Fruit fly (Drosophila melanogaster) whole organism, embryonic: Measurements from ENCODE around the gene Rpt6.

Source experiments
- Awh ChIP-seq: fragments of 200-800 bp; sonication (Bioruptor generic); IDR thresholded peaks from 2 replicates; pipeline ENCODE4, ENCODE4 v1.3.6; 2022; ENCODE audit warnings: missing biosample characterization, missing genetic modification characterization
- CG10959 ChIP-seq: fragments of 200-800 bp; sonication (Bioruptor generic); IDR thresholded peaks from 2 replicates; pipeline ENCODE4 v1.3.6; 2022; ENCODE audit warnings: missing biosample characterization, missing genetic modification characterization
- CG11247 ChIP-seq: fragments of 200-800 bp; sonication (Bioruptor generic); IDR thresholded peaks from 2 replicates; pipeline ENCODE4 v1.3.6; 2022; ENCODE audit warnings: missing biosample characterization, missing genetic modification characterization
- CG11723 ChIP-seq: fragments of 200-800 bp; sonication (Bioruptor generic); optimal IDR thresholded peaks from 2 replicates; lab custom pipeline; 2017; ENCODE audit warnings: missing biosample characterization, mild to moderate bottlenecking, missing genetic modification characterization
- CG12942 ChIP-seq: fragments of 200-800 bp; sonication (Bioruptor generic); optimal IDR thresholded peaks from 3 replicates; lab custom pipeline; 2016; ENCODE audit warnings: missing biosample characterization, missing genetic modification characterization
- CG14050 ChIP-seq: fragments of 200-800 bp; sonication (Bioruptor generic); IDR thresholded peaks from 3 replicates; pipeline ENCODE4 v1.3.6; 2022; ENCODE audit warnings: missing biosample characterization, missing genetic modification characterization
- CG14667 ChIP-seq: fragments of 200-800 bp; sonication (Bioruptor generic); IDR thresholded peaks from 2 replicates; pipeline ENCODE4 v1.3.6; 2022; ENCODE audit warnings: missing biosample characterization, missing genetic modification characterization
- CG17568 ChIP-seq: fragments of 200-800 bp; sonication (Bioruptor generic); optimal IDR thresholded peaks from 2 replicates; lab custom pipeline; 2018; ENCODE audit warnings: missing biosample characterization, mild to moderate bottlenecking, missing genetic modification characterization, moderate library complexity
- CG18262 ChIP-seq: fragments of 200-800 bp; optimal IDR thresholded peaks from 3 replicates; lab custom pipeline; 2019; ENCODE audit warnings: missing biosample characterization, mild to moderate bottlenecking, missing genetic modification characterization, moderate library complexity
- CG2875 ChIP-seq: fragments of 200-800 bp; sonication (Bioruptor generic); optimal IDR thresholded peaks from 2 replicates; lab custom pipeline; 2017; ENCODE audit warnings: missing biosample characterization, mild to moderate bottlenecking, missing genetic modification characterization, missing genetic modification reagents
- CG30403 ChIP-seq: fragments of 200-800 bp; sonication (Bioruptor generic); optimal IDR thresholded peaks from 3 replicates; lab custom pipeline; 2016; ENCODE audit warnings: missing biosample characterization, missing genetic modification characterization
- CG3163 ChIP-seq: fragments of 200-800 bp; sonication (Bioruptor generic); optimal IDR thresholded peaks from 3 replicates; lab custom pipeline; 2016; ENCODE audit warnings: missing biosample characterization, missing genetic modification characterization
- CG3407 ChIP-seq: fragments of 200-800 bp; sonication (Bioruptor generic); optimal IDR thresholded peaks from 2 replicates; lab custom pipeline; 2018; ENCODE audit warnings: missing biosample characterization, mild to moderate bottlenecking, missing genetic modification characterization
- CG42726 ChIP-seq: fragments of 200-800 bp; sonication (Bioruptor generic); IDR thresholded peaks from 2 replicates; pipeline ENCODE4 v1.3.6; 2022; ENCODE audit warnings: missing biosample characterization, missing genetic modification characterization; ENCODE audit not compliant: partially characterized antibody
- CG5953 ChIP-seq: fragments of 200-800 bp; sonication (Bioruptor generic); IDR thresholded peaks from 2 replicates; pipeline ENCODE4 v1.3.6; 2022; ENCODE audit warnings: missing biosample characterization, missing genetic modification characterization
- CG6272 ChIP-seq: fragments of 200-800 bp; sonication (Bioruptor generic); IDR thresholded peaks from 2 replicates; pipeline ENCODE4 v1.3.6; 2022; ENCODE audit warnings: missing biosample characterization, missing genetic modification characterization
- CG6654 ChIP-seq: fragments of 200-800 bp; sonication (Bioruptor generic); optimal IDR thresholded peaks from 2 replicates; lab custom pipeline; 2017; ENCODE audit warnings: missing biosample characterization, mild to moderate bottlenecking, missing genetic modification characterization
- CG7271 ChIP-seq: fragments of 200-800 bp; sonication (Bioruptor generic); optimal IDR thresholded peaks from 2 replicates; lab custom pipeline; 2018; ENCODE audit warnings: missing biosample characterization, mild to moderate bottlenecking, missing genetic modification characterization, moderate library complexity
- CG7556 ChIP-seq: fragments of 200-800 bp; sonication (Bioruptor generic); optimal IDR thresholded peaks from 2 replicates; lab custom pipeline; 2017; ENCODE audit warnings: missing biosample characterization, mild to moderate bottlenecking, missing genetic modification characterization
- CG7745 ChIP-seq: fragments of 200-800 bp; sonication (Bioruptor generic); optimal IDR thresholded peaks from 2 replicates; lab custom pipeline; 2018; ENCODE audit warnings: missing biosample characterization, mild to moderate bottlenecking, missing genetic modification characterization, moderate library complexity
- CG8944 ChIP-seq: fragments of 200-800 bp; sonication (Bioruptor generic); optimal IDR thresholded peaks from 3 replicates; lab custom pipeline; 2016; ENCODE audit warnings: missing biosample characterization, missing genetic modification characterization
- CoRest ChIP-seq: fragments of 200-800 bp; sonication (Bioruptor generic); optimal IDR thresholded peaks from 3 replicates; lab custom pipeline; 2018; ENCODE audit warnings: missing biosample characterization, mild to moderate bottlenecking, missing genetic modification characterization, moderate library complexity
- CrebB ChIP-seq: fragments of 200-800 bp; sonication (Bioruptor generic); optimal IDR thresholded peaks from 3 replicates; lab custom pipeline; 2018; ENCODE audit warnings: missing biosample characterization, mild to moderate bottlenecking, missing genetic modification characterization
- Dad ChIP-seq: fragments of 200-800 bp; sonication (Bioruptor generic); optimal IDR thresholded peaks from 3 replicates; lab custom pipeline; 2016; ENCODE audit warnings: missing biosample characterization, missing genetic modification characterization
- Dfd ChIP-seq, 2 experiments: fragments of >200 bp; optimal IDR thresholded peaks; 2 replicates each; lab custom pipeline; 2017; ENCODE audit warnings: missing biosample characterization in 2 of 2, missing genetic modification characterization in 2 of 2
- HmgD ChIP-seq: fragments of 200-800 bp; sonication (Bioruptor generic); optimal IDR thresholded peaks from 3 replicates; lab custom pipeline; 2016; ENCODE audit warnings: missing biosample characterization, missing genetic modification characterization
- MESR4 ChIP-seq: fragments of 200-800 bp; sonication (Bioruptor generic); optimal IDR thresholded peaks from 2 replicates; lab custom pipeline; 2018; ENCODE audit warnings: missing biosample characterization, mild to moderate bottlenecking, missing genetic modification characterization, moderate library complexity
- MTF-1 ChIP-seq: fragments of 200-800 bp; sonication (Bioruptor generic); optimal IDR thresholded peaks from 2 replicates; lab custom pipeline; 2018; ENCODE audit warnings: missing biosample characterization, mild to moderate bottlenecking, missing genetic modification characterization, borderline replicate concordance
- Neu2 ChIP-seq: fragments of 200-800 bp; sonication (Bioruptor generic); optimal IDR thresholded peaks from 3 replicates; lab custom pipeline; 2016; ENCODE audit warnings: missing biosample characterization, missing genetic modification characterization, borderline replicate concordance
- Pdp1 ChIP-seq, 2 experiments: fragments of 200-800 bp; sonication (Bioruptor generic); optimal IDR thresholded peaks; 3 replicates each; lab custom pipeline; 2016; ENCODE audit warnings: missing biosample characterization in 2 of 2, missing genetic modification characterization in 2 of 2, mild to moderate bottlenecking in 1 of 2, moderate library complexity in 1 of 2
- Side ChIP-seq: fragments of 200-800 bp; sonication (Bioruptor generic); optimal IDR thresholded peaks from 2 replicates; lab custom pipeline; 2016; ENCODE audit warnings: missing biosample characterization, missing genetic modification characterization
- Trl ChIP-seq, 3 experiments: fragments of >200 bp in 2 of 3; fragments of 200-800 bp in 1 of 3; sonication (Bioruptor generic) in 1 of 3; optimal IDR thresholded peaks; 2 replicates in 1 of 3; 3 replicates in 2 of 3; lab custom pipeline; 2016 to 2017; ENCODE audit warnings: missing biosample characterization in 1 of 3, missing genetic modification characterization in 1 of 3
- abd-A ChIP-seq: fragments of 200-800 bp; sonication (Bioruptor generic); optimal IDR thresholded peaks from 3 replicates; lab custom pipeline; 2019; ENCODE audit warnings: missing biosample characterization, mild to moderate bottlenecking, missing genetic modification characterization, moderate library complexity
- ac ChIP-seq: fragments of 200-800 bp; sonication (Bioruptor generic); optimal IDR thresholded peaks from 3 replicates; lab custom pipeline; 2017; ENCODE audit warnings: missing biosample characterization, mild to moderate bottlenecking, missing genetic modification characterization
- ara ChIP-seq: fragments of 200-800 bp; sonication (Bioruptor generic); IDR thresholded peaks from 2 replicates; pipeline ENCODE4 v1.3.6; 2022; ENCODE audit warnings: missing biosample characterization, missing genetic modification characterization
- cato ChIP-seq: fragments of 200-800 bp; sonication (Bioruptor generic); optimal IDR thresholded peaks from 2 replicates; lab custom pipeline; 2016; ENCODE audit warnings: missing biosample characterization, missing genetic modification characterization, borderline replicate concordance
- crp ChIP-seq, 2 experiments: fragments of 200-800 bp; sonication (Bioruptor generic); optimal IDR thresholded peaks; 2 replicates in 1 of 2; 3 replicates in 1 of 2; lab custom pipeline; 2017; ENCODE audit warnings: missing biosample characterization in 2 of 2, missing genetic modification characterization in 2 of 2, mild to moderate bottlenecking in 1 of 2, moderate library complexity in 1 of 2
- cwo ChIP-seq: fragments of 200-800 bp; sonication (Bioruptor generic); optimal IDR thresholded peaks from 3 replicates; lab custom pipeline; 2017; ENCODE audit warnings: missing biosample characterization, missing genetic modification characterization, mild to moderate bottlenecking, moderate library complexity, missing genetic modification reagents
- disco-r ChIP-seq: fragments of 200-800 bp; sonication (Bioruptor generic); optimal IDR thresholded peaks from 2 replicates; lab custom pipeline; 2016; ENCODE audit warnings: missing biosample characterization, missing genetic modification characterization
- dpn ChIP-seq, 2 experiments: fragments of 200-800 bp; sonication (Bioruptor generic); optimal IDR thresholded peaks; 3 replicates each; lab custom pipeline; 2016; ENCODE audit warnings: missing biosample characterization in 2 of 2, missing genetic modification characterization in 2 of 2
- gcm ChIP-seq: fragments of 200-800 bp; sonication (Bioruptor generic); optimal IDR thresholded peaks from 2 replicates; lab custom pipeline; 2019; ENCODE audit warnings: missing biosample characterization, mild to moderate bottlenecking, missing genetic modification characterization, moderate library complexity
- hbn ChIP-seq: fragments of 200-800 bp; sonication (Bioruptor generic); IDR thresholded peaks from 2 replicates; pipeline ENCODE4 v1.3.6; 2022; ENCODE audit warnings: missing biosample characterization, missing genetic modification characterization; ENCODE audit not compliant: partially characterized antibody
- ken ChIP-seq: fragments of 200-800 bp; sonication (Bioruptor generic); IDR thresholded peaks from 3 replicates; pipeline ENCODE4 v1.3.6; 2022; ENCODE audit warnings: missing biosample characterization, missing genetic modification characterization
- lov ChIP-seq, 2 experiments: fragments of 200-800 bp in 1 of 2; fragments of >200 bp in 1 of 2; sonication (Bioruptor generic) in 1 of 2; IDR thresholded peaks in 1 of 2; optimal IDR thresholded peaks in 1 of 2; 2 replicates in 1 of 2; 3 replicates in 1 of 2; pipeline versions ENCODE4 v1.3.6 to Lab custom; 2017 to 2022; ENCODE audit warnings: missing biosample characterization in 1 of 2, missing genetic modification characterization in 1 of 2
- phol ChIP-seq: fragments of 200-800 bp; sonication (Bioruptor generic); optimal IDR thresholded peaks from 3 replicates; lab custom pipeline; 2018; ENCODE audit warnings: missing biosample characterization, mild to moderate bottlenecking, missing genetic modification characterization, moderate library complexity
- wor ChIP-seq: fragments of 200-800 bp; sonication (Bioruptor generic); IDR thresholded peaks from 2 replicates; pipeline ENCODE4 v1.3.6; 2022; ENCODE audit warnings: missing biosample characterization, missing genetic modification characterization
- zen2 ChIP-seq: fragments of 200-800 bp; sonication (Bioruptor generic); IDR thresholded peaks from 3 replicates; pipeline ENCODE4 v1.3.6; 2022; ENCODE audit warnings: missing biosample characterization, missing genetic modification characterization; ENCODE audit not compliant: partially characterized antibody

The Rpt6 gene

dm6 chrX:21349800-21350309 is 34.0 kb downstream of the Rpt6 start, which contains the start of the genes peng and sol (continued):
- TF ChIP-seq CG12942 (GFP tag; lab: Kevin White, UChicago) (peak; percentile 78), CG2875 (no peak), CG11723 (peak; percentile 57), CG3163 (peak; percentile 45), MESR4 (GFP tag; lab: Kevin White, UChicago) (no peak), CG30403 (GFP tag; lab: Kevin White, UChicago) (peak; percentile 87), CG18262 (tag; lab: Kevin White, UChicago) (peak; percentile 71), CG8944 (GFP tag; lab: Kevin White, UChicago) (peak; percentile 55), cato (GFP tag; lab: Kevin White, UChicago) (peak; percentile 59), CG10959 (GFP tag; lab: Robert Waterston, UW) (no peak), crp (GFP tag; optimal IDR thresholded peaks at IDR 0.05; lab: Kevin White, UChicago) (peak in 1 of 2 experiments; percentile 29), disco-r (peak; percentile 33), CG42726 (GFP tag; lab: Robert Waterston, UW) (no peak), MTF-1 (GFP tag; lab: Kevin White, UChicago) (no peak), dpn (GFP tag; optimal IDR thresholded peaks at IDR 0.05; lab: Kevin White, UChicago) (peak; percentile 69 to 81), CrebB (tag; lab: Kevin White, UChicago) (no peak), abd-A (tag; lab: Kevin White, UChicago) (no peak), ara (GFP tag; lab: Robert Waterston, UW) (peak; percentile 48; the same call in 1 of the 2 replicates), lov (optimal IDR thresholded peaks at IDR 0.05; lab: Kevin White, UChicago) (no peak), lov (GFP tag; IDR thresholded peaks at IDR 0.05; lab: Robert Waterston, UW) (peak; percentile 49; the same call in 1 of the 3 replicates), CoRest (tag; lab: Kevin White, UChicago) (peak; percentile 85), zen2 (GFP tag; lab: Robert Waterston, UW) (no peak; the same call in 2 of the 3 replicates), Trl (optimal IDR thresholded peaks at IDR 0.05; lab: Kevin White, UChicago) (no peak), Trl (GFP tag; optimal IDR thresholded peaks at IDR 0.05; lab: Kevin White, UChicago) (peak; percentile 58), CG7745 (tag; lab: Kevin White, UChicago) (no peak), CG6272 (GFP tag; lab: Robert Waterston, UW) (no peak), CG11247 (GFP tag; lab: Robert Waterston, UW) (peak; percentile 64; the same call in 1 of the 2 replicates), ken (0 out of 3 replicates have a peak, but pooled peaks have one; percentile 38), HmgD (GFP tag; lab: Kevin White, UChicago) (peak; percentile 35), phol (peak; percentile 77), gcm (peak; percentile 45), CG14667 (GFP tag; lab: Robert Waterston, UW) (no peak), CG17568 (no peak), hbn (GFP tag; lab: Robert Waterston, UW) (no peak), CG6654 (no peak), ac (GFP tag; lab: Kevin White, UChicago) (no peak), CG5953 (GFP tag; lab: Robert Waterston, UW) (no peak), Dad (GFP tag; lab: Kevin White, UChicago) (peak; percentile 33), Dfd (GFP tag; optimal IDR thresholded peaks at IDR 0.05; lab: Kevin White, UChicago) (no peak), CG14050 (peak; percentile 59; the same call in 2 of the 3 replicates), Neu2 (GFP tag; lab: Kevin White, UChicago) (no peak), wor (GFP tag; lab: Robert Waterston, UW) (no peak), Pdp1 (GFP tag; optimal IDR thresholded peaks at IDR 0.05; lab: Kevin White, UChicago) (peak; percentile 67 to 75), cwo (GFP tag; lab: Kevin White, UChicago) (peak; percentile 81), CG3407 (GFP tag; lab: Kevin White, UChicago) (no peak), CG7556 (GFP tag; lab: Kevin White, UChicago) (peak; percentile 65), Side (GFP tag; lab: Kevin White, UChicago) (peak; percentile 74), CG7271 (tag; lab: Kevin White, UChicago) (peak; percentile 12), Awh (GFP tag; lab: Robert Waterston, UW) (no peak)
